Worm (Caenorhabditis elegans) whole organism, L4/young adult: ENCODE results near the gene C05G5.5.

Experiments used
- W03F9.2 ChIP-seq: fragments of 150-350 bp; optimal IDR thresholded peaks from 2 replicates; lab custom pipeline; 2014; ENCODE audit warnings: missing biosample characterization, missing genetic modification characterization
- him-1 ChIP-seq: sonication (generic microtip); optimal IDR thresholded peaks from 2 replicates; lab custom pipeline; 2016; ENCODE audit warnings: missing genotype, missing genetic modification reagents, missing genetic modification characterization, missing compliant biosample characterization

DNA sequence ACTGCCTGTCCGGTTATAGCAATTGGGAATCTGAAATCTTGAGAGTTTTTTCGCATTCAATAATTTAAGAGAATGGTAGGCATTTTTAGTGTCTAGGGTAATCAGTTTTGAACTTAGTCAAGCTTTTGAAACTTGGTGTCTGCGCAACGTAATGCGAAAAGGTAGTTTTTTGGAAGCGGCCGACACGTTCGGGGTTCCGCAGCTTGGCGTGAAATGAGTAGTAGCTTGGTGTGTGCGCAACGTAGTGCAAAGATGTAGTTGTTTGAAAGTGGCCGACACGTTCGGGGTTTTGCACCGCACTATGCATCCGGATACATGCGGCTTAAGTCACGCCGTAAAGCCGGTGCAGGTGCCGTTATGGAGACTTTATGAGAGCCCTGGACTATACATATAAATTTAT is 24.7 kb downstream of the C05G5.5 start:
- TF ChIP-seq him-1 (tag; lab: Kevin White, UChicago) (no peak), W03F9.2 (tag; lab: Kevin White, UChicago) (no peak)
